Worm (Caenorhabditis elegans): ENCODE data around the gene C07B5.6.

Gene C07B5.6

DNA sequence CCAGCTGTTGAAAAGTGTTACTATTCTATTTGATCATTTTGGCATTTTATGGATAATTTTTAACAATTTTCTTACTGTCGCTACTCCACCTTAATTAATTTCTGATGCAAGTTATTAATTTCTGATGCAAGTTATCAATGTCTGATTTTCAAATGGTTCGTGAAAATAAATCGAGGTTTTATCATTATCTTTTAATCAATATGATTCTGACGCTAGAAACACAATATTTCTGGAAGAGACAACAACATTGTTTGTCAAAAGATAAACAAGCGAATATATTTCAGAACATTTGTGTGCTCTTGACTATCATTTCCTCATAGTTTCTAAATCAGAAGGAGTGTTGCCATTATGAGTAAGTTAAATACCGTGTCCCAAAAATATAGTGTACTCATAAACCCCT lies 47.6 kb downstream of the C07B5.6 start, which contains the start of gene F49E2.2:
TSS of gene F49E2.2 (plus strand) at position 301 of the 400 bp plus-strand sequence.
- TF ChIP-seq npax-4 (tag; optimal IDR thresholded peaks at IDR 0.05) = no peak
- no peak for TF ChIP-seq unc-3 (GFP tag; conservative IDR thresholded peaks at IDR 0.05)
- TF ChIP-seq unc-3 (tag; optimal IDR thresholded peaks at IDR 0.05) = no peak
- no peak for TF ChIP-seq zip-5 (tag; optimal IDR thresholded peaks at IDR 0.05)
- TF ChIP-seq pqm-1 (tag; optimal IDR thresholded peaks at IDR 0.05) = no peak
- TF ChIP-seq ceh-19 (GFP tag; optimal IDR thresholded peaks at IDR 0.05) = no peak
- no peak for TF ChIP-seq che-1 (tag; optimal IDR thresholded peaks at IDR 0.05)
- no peak for TF ChIP-seq ahr-1 (tag; optimal IDR thresholded peaks at IDR 0.05)
- no peak for TF ChIP-seq ceh-6 (GFP tag; optimal IDR thresholded peaks at IDR 0.05)
- no peak for TF ChIP-seq hlh-13 (GFP tag; optimal IDR thresholded peaks at IDR 0.05)
- TF ChIP-seq pros-1 (tag; optimal IDR thresholded peaks at IDR 0.05) = no peak
- no peak for TF ChIP-seq lim-6 (tag; optimal IDR thresholded peaks at IDR 0.05)
- TF ChIP-seq ceh-22 (tag; optimal IDR thresholded peaks at IDR 0.05) = no peak
- TF ChIP-seq ceh-31 (tag; optimal IDR thresholded peaks at IDR 0.05) = no peak
- no peak for TF ChIP-seq fkh-10 (GFP tag; optimal IDR thresholded peaks at IDR 0.05)
- no peak for TF ChIP-seq ceh-9 (tag; optimal IDR thresholded peaks at IDR 0.05)
- TF ChIP-seq ztf-16 (tag; optimal IDR thresholded peaks at IDR 0.05) = no peak
- TF ChIP-seq sdc-2 (tag; optimal IDR thresholded peaks at IDR 0.05) = no peak
- no peak for TF ChIP-seq ceh-34 (tag; optimal IDR thresholded peaks at IDR 0.05)
- no peak for TF ChIP-seq dve-1 (tag; optimal IDR thresholded peaks at IDR 0.05)
- TF ChIP-seq C08G9.2 (tag; optimal IDR thresholded peaks at IDR 0.05) = no peak

DNA sequence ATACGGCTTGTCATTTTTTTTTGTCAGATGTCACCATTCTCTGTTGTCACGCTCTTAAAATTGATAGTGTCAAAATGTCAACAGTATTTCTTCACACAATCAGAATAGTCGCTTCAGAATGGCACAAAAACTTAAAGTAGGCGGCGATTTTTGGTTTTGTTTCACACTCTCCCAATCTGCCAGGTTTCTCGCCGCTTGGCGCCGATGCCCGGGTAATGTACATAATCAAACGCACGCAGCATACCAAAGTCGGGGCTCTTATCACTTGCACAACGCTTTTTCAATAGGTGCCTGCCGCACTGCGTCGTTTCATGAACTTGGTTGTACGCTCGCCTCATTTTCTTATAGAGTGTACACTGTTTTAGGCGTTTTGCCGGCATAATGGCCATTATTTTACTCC lies 49.8 kb downstream of the C07B5.6 start:
- TF ChIP-seq odd-2 (tag; optimal IDR thresholded peaks at IDR 0.05) = no peak
- TF ChIP-seq unc-86 (tag; optimal IDR thresholded peaks at IDR 0.05) = no peak
- TF ChIP-seq ztf-16 (tag; optimal IDR thresholded peaks at IDR 0.05) = no peak
- TF ChIP-seq ceh-30 (tag; optimal IDR thresholded peaks at IDR 0.05) = no peak
- TF ChIP-seq elt-2 (tag; optimal IDR thresholded peaks at IDR 0.05) = peak; percentile 20
- no peak for TF ChIP-seq C08G9.2 (tag; optimal IDR thresholded peaks at IDR 0.05)

All from whole organism, late embryonic.